Worm (Caenorhabditis elegans): Measurements from ENCODE around the gene C08G9.1.

- TF ChIP-seq tab-1 (GFP tag; IDR thresholded peaks at IDR 0.05) (no peak), ztf-23 (GFP tag; IDR thresholded peaks at IDR 0.05) (no peak), flt-1 (GFP tag; IDR thresholded peaks at IDR 0.05) (no peak), ref-1 (GFP tag; conservative IDR thresholded peaks at IDR 0.05) (no peak), T22C8.4 (GFP tag; IDR thresholded peaks at IDR 0.05) (no peak)
Observed at ce11 chrIV:7623078-7623477, 35.5 kb upstream of the C08G9.1 start.
